Worm (Caenorhabditis elegans) whole organism, L4/young adult: Measurements from ENCODE around the gene gba-1.

Experiments used
- dao-5 ChIP-seq: sonication (generic microtip); optimal IDR thresholded peaks from 2 replicates; lab custom pipeline; 2016; ENCODE audit warnings: missing genotype, missing genetic modification characterization, moderate library complexity, missing compliant biosample characterization
- him-1 ChIP-seq: sonication (generic microtip); optimal IDR thresholded peaks from 2 replicates; lab custom pipeline; 2016; ENCODE audit warnings: missing genotype, missing genetic modification reagents, missing genetic modification characterization, missing compliant biosample characterization

DNA sequence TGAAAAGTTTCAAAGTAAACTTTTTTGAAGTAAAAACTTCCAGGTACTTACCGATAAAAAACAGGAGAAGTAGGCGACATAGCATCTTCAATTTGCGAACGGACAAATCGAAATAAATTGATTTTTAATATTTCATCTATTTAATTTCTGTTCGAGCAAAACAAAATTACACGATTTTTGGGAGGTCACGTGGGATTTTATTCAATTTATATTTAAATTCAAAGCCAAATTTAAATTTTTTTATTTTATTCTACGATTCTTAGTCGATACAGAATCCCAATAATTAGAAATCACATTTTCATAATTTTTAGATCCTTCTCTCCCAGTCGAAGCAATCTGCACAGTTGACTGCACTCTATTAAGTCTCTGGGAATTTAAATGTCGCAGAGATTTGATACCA lies 6.5 kb upstream of the gba-1 start, which contains the start of gene C33C12.12:
- TF ChIP-seq dao-5 (tag; lab: Kevin White, UChicago) (no peak), him-1 (tag; lab: Kevin White, UChicago) (no peak)
